Worm (Caenorhabditis elegans) whole organism, L4 larva: ENCODE data around the gene C05B5.12.

ENCODE experiments used
- duxl-1 ChIP-seq: sonication (generic microtip); optimal IDR thresholded peaks from 2 replicates; lab custom pipeline; 2016; ENCODE audit warnings: mild to moderate bottlenecking, missing genetic modification characterization, moderate library complexity, missing compliant biosample characterization; ENCODE audit not compliant: poor library complexity
- mes-2 ChIP-seq: sonication (generic microtip); optimal IDR thresholded peaks from 2 replicates; lab custom pipeline; 2016; ENCODE audit warnings: missing genotype, mild to moderate bottlenecking, missing genetic modification characterization, missing compliant biosample characterization; ENCODE audit not compliant: poor library complexity, severe bottlenecking
- nhr-237 ChIP-seq: sonication (generic microtip); optimal IDR thresholded peaks from 2 replicates; lab custom pipeline; 2017; ENCODE audit warnings: missing biosample characterization, missing genetic modification characterization
- pha-4 ChIP-seq, 2 experiments: fragments of 150-350 bp in 1 of 2; fragments of 200-800 bp in 1 of 2; sonication (Bioruptor generic) in 1 of 2; IDR thresholded peaks in 1 of 2; optimal IDR thresholded peaks in 1 of 2; 2 replicates each; pipeline versions ENCODE4 v1.3.6 to Lab custom; 2014 to 2022; ENCODE audit warnings: missing genetic modification characterization in 2 of 2, missing genetic modification reagents in 2 of 2, missing biosample characterization in 1 of 2, missing compliant biosample characterization in 1 of 2
- snpc-4 ChIP-seq: fragments of 150-350 bp; optimal IDR thresholded peaks from 2 replicates; lab custom pipeline; 2014; ENCODE audit warnings: missing biosample characterization, missing genetic modification characterization
- tra-1 ChIP-seq: fragments of 200-800 bp; sonication (Bioruptor generic); IDR thresholded peaks from 2 replicates; pipeline ENCODE4 v1.3.6; 2022; ENCODE audit warnings: missing genetic modification reagents, missing genetic modification characterization, missing compliant biosample characterization
- ztf-11 ChIP-seq: fragments of 150-350 bp; optimal IDR thresholded peaks from 2 replicates; lab custom pipeline; 2014; ENCODE audit warnings: missing biosample characterization, missing genetic modification characterization

DNA sequence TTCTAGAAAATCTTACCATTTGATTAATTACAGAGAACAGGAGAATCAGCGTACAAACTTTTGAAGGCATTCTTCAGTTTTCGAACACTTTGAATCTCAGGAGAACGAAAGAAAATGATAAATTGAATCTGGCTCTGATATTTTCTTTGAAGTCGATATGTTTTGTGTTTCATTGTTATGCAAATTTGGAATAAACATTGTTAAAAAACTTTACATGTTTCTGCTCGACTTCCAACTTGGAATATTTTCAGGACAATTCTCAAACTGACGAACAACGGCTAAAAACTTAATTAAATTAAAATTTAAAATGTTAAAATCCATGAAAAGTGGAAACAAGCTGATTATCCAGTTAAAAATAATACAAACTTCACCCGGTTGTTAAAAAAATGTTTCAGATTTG, 1.2 kb downstream of the C05B5.12 start, which contains the start of gene C05B5.1:
- TF ChIP-seq snpc-4 (tag; lab: Kevin White, UChicago) (no peak), ztf-11 (tag; lab: Kevin White, UChicago) (no peak), pha-4 (GFP tag; IDR thresholded peaks at IDR 0.05; lab: Robert Waterston, UW) (no peak), pha-4 (tag; optimal IDR thresholded peaks at IDR 0.05; lab: Kevin White, UChicago) (no peak), mes-2 (tag; lab: Kevin White, UChicago) (no peak), tra-1 (GFP tag; lab: Robert Waterston, UW) (no peak), duxl-1 (tag; lab: Kevin White, UChicago) (no peak), nhr-237 (no peak)
